Fruit fly (Drosophila melanogaster) whole organism, prepupa: ENCODE measurements around the gene CG7509.
A peak's percentile ranks its signal among the peaks of the same experiment; 100 is the strongest.

ENCODE experiments used
- Blimp-1 ChIP-seq: fragments of 200-800 bp; sonication (Bioruptor generic); optimal IDR thresholded peaks from 3 replicates; lab custom pipeline; 2017; ENCODE audit warnings: missing biosample characterization, missing genetic modification characterization, mild to moderate bottlenecking, moderate library complexity, missing genetic modification reagents
- CG10669 ChIP-seq: fragments of 200-800 bp; sonication (Bioruptor generic); optimal IDR thresholded peaks from 3 replicates; lab custom pipeline; 2018; ENCODE audit warnings: missing biosample characterization, mild to moderate bottlenecking, missing genetic modification characterization, moderate library complexity
- CG11762 ChIP-seq: fragments of 200-800 bp; sonication (Bioruptor generic); optimal IDR thresholded peaks from 3 replicates; lab custom pipeline; 2016; ENCODE audit warnings: missing biosample characterization, missing genetic modification characterization; ENCODE audit not compliant: insufficient read depth
- CG11902 ChIP-seq: fragments of 200-800 bp; sonication (Bioruptor generic); optimal IDR thresholded peaks from 3 replicates; lab custom pipeline; 2016; ENCODE audit warnings: missing biosample characterization, missing genetic modification characterization
- CG15336 ChIP-seq: fragments of 200-800 bp; sonication (Bioruptor generic); IDR thresholded peaks from 2 replicates; pipeline ENCODE4 v1.3.6; 2022; ENCODE audit warnings: missing biosample characterization, missing genetic modification characterization
- CG1621 ChIP-seq: fragments of 200-800 bp; sonication (Bioruptor generic); optimal IDR thresholded peaks from 3 replicates; lab custom pipeline; 2018; ENCODE audit warnings: missing biosample characterization, mild to moderate bottlenecking, missing genetic modification characterization
- CG16779 ChIP-seq: fragments of 200-800 bp; sonication (Bioruptor generic); optimal IDR thresholded peaks from 3 replicates; lab custom pipeline; 2017; ENCODE audit warnings: missing biosample characterization, mild to moderate bottlenecking, missing genetic modification characterization
- CG3032 ChIP-seq: fragments of 200-800 bp; optimal IDR thresholded peaks from 2 replicates; lab custom pipeline; 2019; ENCODE audit warnings: missing biosample characterization, mild to moderate bottlenecking, missing genetic modification characterization, moderate library complexity
- CG31627 ChIP-seq: fragments of 200-800 bp; sonication (Bioruptor generic); optimal IDR thresholded peaks from 3 replicates; lab custom pipeline; 2016; ENCODE audit warnings: missing biosample characterization, missing genetic modification characterization
- CG32006 ChIP-seq: fragments of 200-800 bp; sonication (Bioruptor generic); optimal IDR thresholded peaks from 3 replicates; lab custom pipeline; 2017; ENCODE audit warnings: missing biosample characterization, mild to moderate bottlenecking, missing genetic modification characterization
- CG34406 ChIP-seq: fragments of 200-800 bp; sonication (Bioruptor generic); optimal IDR thresholded peaks from 3 replicates; lab custom pipeline; 2016; ENCODE audit warnings: missing biosample characterization, missing genetic modification characterization
- CG3919 ChIP-seq: fragments of 200-800 bp; sonication (Bioruptor generic); optimal IDR thresholded peaks from 3 replicates; lab custom pipeline; 2016; ENCODE audit warnings: missing biosample characterization, missing genetic modification characterization
- CG4318 ChIP-seq: fragments of 200-800 bp; sonication (Bioruptor generic); optimal IDR thresholded peaks from 3 replicates; lab custom pipeline; 2017; ENCODE audit warnings: missing biosample characterization, mild to moderate bottlenecking, missing genetic modification characterization
- CG6163 ChIP-seq: fragments of 200-800 bp; sonication (Bioruptor generic); IDR thresholded peaks from 3 replicates; pipeline ENCODE4 v1.3.6; 2022; ENCODE audit warnings: missing biosample characterization, missing genetic modification characterization
- CG6276 ChIP-seq: fragments of 200-800 bp; sonication (Bioruptor generic); optimal IDR thresholded peaks from 2 replicates; lab custom pipeline; 2017; ENCODE audit warnings: missing biosample characterization, mild to moderate bottlenecking, missing genetic modification characterization
- CG6808 ChIP-seq: fragments of 200-800 bp; sonication (Bioruptor generic); optimal IDR thresholded peaks from 3 replicates; lab custom pipeline; 2017; ENCODE audit warnings: missing biosample characterization, missing genetic modification characterization, mild to moderate bottlenecking, moderate library complexity, missing genetic modification reagents
- CG7368 ChIP-seq: fragments of 200-800 bp; sonication (Bioruptor generic); optimal IDR thresholded peaks from 3 replicates; lab custom pipeline; 2016; ENCODE audit warnings: missing biosample characterization, missing genetic modification characterization
- CG8119 ChIP-seq: fragments of 200-800 bp; sonication (Bioruptor generic); IDR thresholded peaks from 3 replicates; pipeline ENCODE4 v1.3.6; 2022; ENCODE audit warnings: missing biosample characterization, missing genetic modification characterization
- CG8319 ChIP-seq: fragments of 200-800 bp; sonication (Bioruptor generic); optimal IDR thresholded peaks from 3 replicates; lab custom pipeline; 2016; ENCODE audit warnings: missing biosample characterization, missing genetic modification characterization
- CG9139 ChIP-seq: fragments of 200-800 bp; sonication (Bioruptor generic); optimal IDR thresholded peaks from 3 replicates; lab custom pipeline; 2017; ENCODE audit warnings: missing biosample characterization, mild to moderate bottlenecking, missing genetic modification characterization
- Eip75B ChIP-seq: fragments of 200-800 bp; sonication (Bioruptor generic); optimal IDR thresholded peaks from 3 replicates; lab custom pipeline; 2016; ENCODE audit warnings: missing biosample characterization, missing genetic modification characterization
- Eip78C ChIP-seq: fragments of 200-800 bp; sonication (Bioruptor generic); peaks from one replicate; lab custom pipeline; 2016; ENCODE audit warnings: missing biosample characterization, missing genetic modification characterization
- Eip93F ChIP-seq: fragments of 200-800 bp; sonication (Bioruptor generic); optimal IDR thresholded peaks from 2 replicates; lab custom pipeline; 2016; ENCODE audit warnings: missing biosample characterization, mild to moderate bottlenecking, missing genetic modification characterization
- Ets21C ChIP-seq: fragments of 200-800 bp; sonication (Bioruptor generic); optimal IDR thresholded peaks from 3 replicates; lab custom pipeline; 2016; ENCODE audit warnings: missing biosample characterization, missing genetic modification characterization
- Ets96B ChIP-seq: fragments of 200-800 bp; optimal IDR thresholded peaks from 2 replicates; lab custom pipeline; 2019; ENCODE audit warnings: missing biosample characterization, mild to moderate bottlenecking, missing genetic modification characterization, moderate library complexity
- Gug ChIP-seq: fragments of 200-800 bp; sonication (Bioruptor generic); IDR thresholded peaks from 2 replicates; pipeline ENCODE4 v1.3.6; 2022; ENCODE audit warnings: missing biosample characterization, missing genetic modification characterization
- Hr38 ChIP-seq: sonication (Bioruptor generic); optimal IDR thresholded peaks from 2 replicates; lab custom pipeline; 2016; ENCODE audit warnings: missing biosample characterization, missing genetic modification characterization
- Hr39 ChIP-seq: fragments of 200-800 bp; sonication (Bioruptor generic); optimal IDR thresholded peaks from 2 replicates; lab custom pipeline; 2016; ENCODE audit warnings: missing biosample characterization, missing genetic modification characterization
- Hr4 ChIP-seq: fragments of 200-800 bp; sonication (Bioruptor generic); optimal IDR thresholded peaks from 3 replicates; lab custom pipeline; 2016; ENCODE audit warnings: missing biosample characterization, missing genetic modification characterization
- Lpt ChIP-seq: fragments of 200-800 bp; sonication (Bioruptor generic); optimal IDR thresholded peaks from 3 replicates; lab custom pipeline; 2016; ENCODE audit warnings: missing biosample characterization, missing genetic modification characterization
- Met ChIP-seq: fragments of 200-800 bp; sonication (Bioruptor generic); optimal IDR thresholded peaks from 3 replicates; lab custom pipeline; 2016; ENCODE audit warnings: missing biosample characterization, missing genetic modification characterization
- OdsH ChIP-seq: fragments of 200-800 bp; sonication (Bioruptor generic); optimal IDR thresholded peaks from 3 replicates; lab custom pipeline; 2016; ENCODE audit warnings: missing biosample characterization, missing genetic modification characterization
- Sox102F ChIP-seq: fragments of 200-800 bp; sonication (Bioruptor generic); optimal IDR thresholded peaks from 2 replicates; lab custom pipeline; 2016; ENCODE audit warnings: missing biosample characterization, mild to moderate bottlenecking, missing genetic modification characterization
- Sox14 ChIP-seq: fragments of 200-800 bp; sonication (Bioruptor generic); optimal IDR thresholded peaks from 3 replicates; lab custom pipeline; 2016; ENCODE audit warnings: missing biosample characterization, missing genetic modification characterization
- achi ChIP-seq: fragments of 200-800 bp; sonication (Bioruptor generic); optimal IDR thresholded peaks from 3 replicates; lab custom pipeline; 2016; ENCODE audit warnings: missing biosample characterization, missing genetic modification characterization
- acj6 ChIP-seq: fragments of 200-800 bp; sonication (Bioruptor generic); optimal IDR thresholded peaks from 3 replicates; lab custom pipeline; 2016; ENCODE audit warnings: missing biosample characterization, missing genetic modification characterization
- cyc ChIP-seq: fragments of 200-800 bp; sonication (Bioruptor generic); optimal IDR thresholded peaks from 3 replicates; lab custom pipeline; 2016; ENCODE audit warnings: missing biosample characterization, missing genetic modification characterization
- dac ChIP-seq: fragments of 200-800 bp; sonication (Bioruptor generic); optimal IDR thresholded peaks from 2 replicates; lab custom pipeline; 2017; ENCODE audit warnings: missing biosample characterization, mild to moderate bottlenecking, missing genetic modification characterization
- dsx ChIP-seq: fragments of 200-800 bp; optimal IDR thresholded peaks from 3 replicates; lab custom pipeline; 2019; ENCODE audit warnings: missing biosample characterization, mild to moderate bottlenecking, missing genetic modification characterization, moderate library complexity; ENCODE audit not compliant: poor library complexity, severe bottlenecking
- eg ChIP-seq: fragments of 200-800 bp; sonication (Bioruptor generic); IDR thresholded peaks from 3 replicates; pipeline ENCODE4 v1.3.6; 2022; ENCODE audit warnings: missing biosample characterization, missing genetic modification characterization
- lz ChIP-seq: fragments of 200-800 bp; sonication (Bioruptor generic); optimal IDR thresholded peaks from 3 replicates; lab custom pipeline; 2016; ENCODE audit warnings: missing biosample characterization, missing genetic modification characterization
- net ChIP-seq: fragments of 200-800 bp; sonication (Bioruptor generic); optimal IDR thresholded peaks from 3 replicates; lab custom pipeline; 2016; ENCODE audit warnings: missing biosample characterization, missing genetic modification characterization
- ss ChIP-seq, 2 experiments: fragments of 200-800 bp; sonication (Bioruptor generic); optimal IDR thresholded peaks; 2 replicates in 1 of 2; 3 replicates in 1 of 2; lab custom pipeline; 2017 to 2018; ENCODE audit warnings: mild to moderate bottlenecking in 2 of 2, missing biosample characterization in 2 of 2, missing genetic modification characterization in 2 of 2, moderate library complexity in 1 of 2
- svp ChIP-seq: fragments of 200-800 bp; sonication (Bioruptor generic); peaks from one replicate; lab custom pipeline; 2016; ENCODE audit warnings: missing biosample characterization, missing genetic modification characterization

CG7509 gene

DNA sequence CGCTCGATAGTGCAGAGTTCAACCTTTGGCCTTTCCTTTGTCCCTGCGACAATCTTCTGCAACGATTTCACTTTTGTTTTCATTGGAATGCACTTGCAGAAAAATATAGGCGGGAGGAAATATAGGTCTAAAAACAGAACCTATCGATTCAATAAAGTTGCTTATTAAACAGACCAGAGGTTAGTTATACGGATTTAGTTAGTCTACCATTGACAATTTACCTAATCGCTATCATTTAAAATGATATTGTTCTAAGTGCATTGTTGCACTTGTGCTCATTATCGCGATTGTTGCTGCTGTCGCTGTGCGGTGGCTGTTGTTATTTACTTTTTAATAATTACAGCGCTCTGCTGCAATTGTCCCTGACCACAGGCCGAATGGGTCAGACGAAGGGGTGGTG, 31.3 kb upstream of the CG7509 start (continued):
- TF ChIP-seq Ets21C (GFP tag; lab: Kevin White, UChicago) = peak; percentile 23
- TF ChIP-seq Ets96B (tag; lab: Kevin White, UChicago) = peak; percentile 87
- TF ChIP-seq CG34406 (GFP tag; lab: Kevin White, UChicago) = peak; percentile 61
- TF ChIP-seq cyc (GFP tag; lab: Kevin White, UChicago) = peak; percentile 57
- no peak for TF ChIP-seq Sox102F
- TF ChIP-seq dac (GFP tag; lab: Kevin White, UChicago) = peak; percentile 7
- peak; percentile 73 for TF ChIP-seq CG8319
- peak; percentile 82 for TF ChIP-seq Eip75B (GFP tag; lab: Kevin White, UChicago)
- peak; percentile 72 for TF ChIP-seq eg (GFP tag; lab: Robert Waterston, UW)
- peak; percentile 70 for TF ChIP-seq acj6 (GFP tag; lab: Kevin White, UChicago)
- TF ChIP-seq ss (GFP tag; optimal IDR thresholded peaks at IDR 0.05; lab: Kevin White, UChicago) = peak; percentile 34 to 76
- peak; percentile 67 for TF ChIP-seq CG16779
- TF ChIP-seq CG11762 (GFP tag; lab: Kevin White, UChicago) = peak; percentile 67
- TF ChIP-seq CG15336 (GFP tag; lab: Robert Waterston, UW) = peak; percentile 58
- no peak for TF ChIP-seq Eip93F
- TF ChIP-seq CG8119 (GFP tag; lab: Robert Waterston, UW) = peak; percentile 65
- TF ChIP-seq Hr4 (GFP tag; lab: Kevin White, UChicago) = peak; percentile 65
- peak; percentile 51 for TF ChIP-seq Met (GFP tag; lab: Kevin White, UChicago)
- TF ChIP-seq CG31627 (GFP tag; lab: Kevin White, UChicago) = peak; percentile 47
- peak; percentile 89 for TF ChIP-seq svp (GFP tag; lab: Kevin White, UChicago)
- TF ChIP-seq Gug (GFP tag; lab: Robert Waterston, UW) = peak; percentile 48; the same call in 1 of the 2 replicates
- TF ChIP-seq Sox14 = peak; percentile 83
- peak; percentile 68 for TF ChIP-seq achi (GFP tag; lab: Kevin White, UChicago)
- peak; percentile 51 for TF ChIP-seq Hr39 (GFP tag; lab: Kevin White, UChicago)

DNA sequence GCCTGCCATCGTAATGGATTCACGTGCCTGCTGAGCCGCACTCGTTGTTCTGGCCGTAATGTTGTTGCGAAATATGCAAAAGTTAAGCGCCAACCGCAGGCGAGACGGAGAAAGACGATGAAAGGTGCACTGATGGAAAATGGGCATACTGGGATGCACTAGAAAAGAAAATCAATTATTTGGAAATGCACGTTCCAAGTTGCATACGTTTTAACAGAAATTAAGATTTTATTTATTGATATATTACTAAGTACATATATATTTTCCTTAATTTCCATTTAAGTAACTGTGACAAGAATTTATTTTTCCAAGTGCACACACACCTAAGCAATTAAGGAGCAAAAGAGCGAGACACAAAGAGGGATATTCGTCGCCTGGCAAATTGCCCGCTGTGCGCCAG, 29.9 kb upstream of the CG7509 start:
- TF ChIP-seq Lpt (GFP tag; lab: Kevin White, UChicago) = no peak
- peak; percentile 42; the same call in 1 of the 2 replicates for TF ChIP-seq CG15336 (GFP tag; lab: Robert Waterston, UW)
- TF ChIP-seq CG4318 (GFP tag; lab: Kevin White, UChicago) = peak; percentile 5
- TF ChIP-seq CG6808 (GFP tag; lab: Kevin White, UChicago) = no peak
- TF ChIP-seq CG32006 (GFP tag; lab: Kevin White, UChicago) = peak; percentile 60
- peak; percentile 36 for TF ChIP-seq CG3919 (GFP tag; lab: Kevin White, UChicago)
- TF ChIP-seq Ets96B (tag; lab: Kevin White, UChicago) = no peak
- TF ChIP-seq achi (GFP tag; lab: Kevin White, UChicago) = peak; percentile 42
- TF ChIP-seq acj6 (GFP tag; lab: Kevin White, UChicago) = peak; percentile 7
- no peak for TF ChIP-seq OdsH (GFP tag; lab: Kevin White, UChicago)
- 0 out of 3 replicates have a peak, but pooled peaks have one; percentile 45 for TF ChIP-seq CG6163
- peak; percentile 68 for TF ChIP-seq svp (GFP tag; lab: Kevin White, UChicago)
- peak; percentile 9 for TF ChIP-seq dsx (GFP tag; lab: Kevin White, UChicago)
- TF ChIP-seq Hr4 (GFP tag; lab: Kevin White, UChicago) = peak; percentile 31
- peak; percentile 83 for TF ChIP-seq Eip78C (GFP tag; lab: Kevin White, UChicago)
- peak; percentile 43; the same call in 1 of the 3 replicates for TF ChIP-seq CG8119 (GFP tag; lab: Robert Waterston, UW)

DNA sequence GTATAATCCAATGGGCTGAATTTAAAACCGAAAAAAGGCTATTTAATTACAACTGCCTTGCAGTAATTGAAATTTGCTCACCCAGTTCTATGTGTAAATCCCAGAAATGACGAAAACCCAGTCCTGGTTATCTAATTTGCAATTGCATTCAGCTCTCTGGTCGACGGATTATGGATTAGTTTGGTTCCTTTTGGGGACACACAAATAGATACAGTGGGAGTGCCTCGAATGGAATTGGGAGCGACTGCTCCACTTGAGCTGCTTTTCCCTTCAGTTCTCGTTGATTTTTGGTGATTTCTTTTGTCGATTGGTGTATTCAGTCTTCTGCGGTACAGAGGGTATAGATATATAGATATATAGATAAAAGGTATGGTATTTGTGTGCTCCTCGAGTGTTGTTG, 28.4 kb upstream of the CG7509 start, which contains the start of gene CG13708:
TSS of gene CG13708 (minus strand) at position 101 of the 400 bp plus-strand sequence.
- TF ChIP-seq dsx (GFP tag; lab: Kevin White, UChicago) = no peak

DNA sequence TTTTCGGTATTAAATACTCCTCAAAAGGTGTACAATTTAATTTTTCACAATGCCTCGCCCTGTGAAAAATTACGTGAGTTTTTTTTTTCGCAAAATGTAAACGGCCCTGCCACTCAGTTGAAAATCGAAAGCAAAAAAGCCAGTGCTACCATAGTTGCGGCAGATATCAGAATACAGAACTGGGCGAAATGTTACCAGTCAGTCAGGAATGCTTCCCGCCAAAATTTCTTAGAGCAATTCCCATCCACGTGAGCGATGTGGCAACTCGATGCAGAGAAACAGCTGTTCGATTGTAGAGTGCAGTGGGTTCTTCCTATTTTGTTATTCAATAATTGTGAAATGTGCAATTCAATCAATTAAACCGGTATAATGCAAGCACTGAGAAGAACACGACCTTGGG, 20.5 kb upstream of the CG7509 start, which contains the start of the genes Dhc64C and LeuRS-m:
TSS of gene Dhc64C (minus strand) at position 104 of the 400 bp plus-strand sequence.
TSS of gene LeuRS-m (plus strand) at position 270 of the 400 bp plus-strand sequence.
- TF ChIP-seq net (GFP tag; lab: Kevin White, UChicago) (no peak), CG10669 (GFP tag; lab: Kevin White, UChicago) (no peak), Blimp-1 (GFP tag; lab: Kevin White, UChicago) (peak; percentile 58), CG6276 (GFP tag; lab: Kevin White, UChicago) (no peak), Hr38 (no peak), lz (GFP tag; lab: Kevin White, UChicago) (peak; percentile 13), CG9139 (GFP tag; lab: Kevin White, UChicago) (no peak), CG11902 (GFP tag; lab: Kevin White, UChicago) (no peak), CG3032 (tag; lab: Kevin White, UChicago) (no peak), eg (GFP tag; lab: Robert Waterston, UW) (no peak), Hr39 (GFP tag; lab: Kevin White, UChicago) (peak; percentile 19), dsx (GFP tag; lab: Kevin White, UChicago) (no peak), CG7368 (GFP tag; lab: Kevin White, UChicago) (no peak), CG3919 (GFP tag; lab: Kevin White, UChicago) (peak; percentile 8), CG1621 (tag; lab: Kevin White, UChicago) (no peak), Eip75B (GFP tag; lab: Kevin White, UChicago) (peak; percentile 32), CG31627 (GFP tag; lab: Kevin White, UChicago) (peak; percentile 54), Hr4 (GFP tag; lab: Kevin White, UChicago) (no peak), cyc (GFP tag; lab: Kevin White, UChicago) (peak; percentile 20), CG15336 (GFP tag; lab: Robert Waterston, UW) (peak; percentile 6; the same call in 1 of the 2 replicates)
